Fruit fly (Drosophila melanogaster) whole organism, embryonic: ENCODE data around the gene CG32537.
A peak's percentile ranks its signal among the peaks of the same experiment; 100 is the strongest.

Experiments used
- ATbp ChIP-seq: fragments of 200-800 bp; sonication (Bioruptor generic); optimal IDR thresholded peaks from 2 replicates; lab custom pipeline; 2017; ENCODE audit warnings: missing biosample characterization, mild to moderate bottlenecking, missing genetic modification characterization, missing genetic modification reagents
- Aef1 ChIP-seq: fragments of 200-800 bp; sonication (Bioruptor generic); IDR thresholded peaks from 3 replicates; pipeline ENCODE4 v1.3.6; 2022; ENCODE audit warnings: missing biosample characterization, missing genetic modification characterization
- Asciz ChIP-seq: fragments of 200-800 bp; sonication (Bioruptor generic); optimal IDR thresholded peaks from 2 replicates; lab custom pipeline; 2017; ENCODE audit warnings: missing biosample characterization, mild to moderate bottlenecking, missing genetic modification characterization, missing genetic modification reagents
- Atf-2 ChIP-seq: fragments of 200-800 bp; sonication (Bioruptor generic); optimal IDR thresholded peaks from 2 replicates; lab custom pipeline; 2016; ENCODE audit warnings: missing biosample characterization, missing genetic modification characterization
- Awh ChIP-seq: fragments of 200-800 bp; sonication (Bioruptor generic); IDR thresholded peaks from 2 replicates; pipeline ENCODE4, ENCODE4 v1.3.6; 2022; ENCODE audit warnings: missing biosample characterization, missing genetic modification characterization
- BEAF-32 ChIP-seq: fragments of 200-800 bp; sonication (Bioruptor generic); optimal IDR thresholded peaks from 3 replicates; lab custom pipeline; 2017; ENCODE audit warnings: missing biosample characterization, missing genetic modification characterization, mild to moderate bottlenecking, moderate library complexity, missing genetic modification reagents
- CG10267 ChIP-seq: fragments of 200-800 bp; sonication (Bioruptor generic); optimal IDR thresholded peaks from 2 replicates; lab custom pipeline; 2018; ENCODE audit warnings: missing biosample characterization, mild to moderate bottlenecking, missing genetic modification characterization, moderate library complexity
- CG10959 ChIP-seq: fragments of 200-800 bp; sonication (Bioruptor generic); IDR thresholded peaks from 2 replicates; pipeline ENCODE4 v1.3.6; 2022; ENCODE audit warnings: missing biosample characterization, missing genetic modification characterization
- CG12219 ChIP-seq: fragments of 200-800 bp; sonication (Bioruptor generic); optimal IDR thresholded peaks from 3 replicates; lab custom pipeline; 2018; ENCODE audit warnings: missing biosample characterization, mild to moderate bottlenecking, missing genetic modification characterization
- CG13296 ChIP-seq: fragments of 200-800 bp; sonication (Bioruptor generic); optimal IDR thresholded peaks from 3 replicates; lab custom pipeline; 2018; ENCODE audit warnings: missing biosample characterization, mild to moderate bottlenecking, missing genetic modification characterization
- CG14014 ChIP-seq: fragments of 200-800 bp; sonication (Bioruptor generic); IDR thresholded peaks from 2 replicates; pipeline ENCODE4 v1.3.6; 2022; ENCODE audit warnings: missing biosample characterization, missing genetic modification characterization
- CG14710 ChIP-seq: fragments of 200-800 bp; sonication (Bioruptor generic); optimal IDR thresholded peaks from 3 replicates; lab custom pipeline; 2019; ENCODE audit warnings: missing biosample characterization, mild to moderate bottlenecking, missing genetic modification characterization, moderate library complexity
- CG1529 ChIP-seq: fragments of 200-800 bp; sonication (Bioruptor generic); optimal IDR thresholded peaks from 3 replicates; lab custom pipeline; 2018; ENCODE audit warnings: missing biosample characterization, missing genetic modification characterization
- CG15696 ChIP-seq: fragments of 200-800 bp; sonication (Bioruptor generic); optimal IDR thresholded peaks from 2 replicates; lab custom pipeline; 2019; ENCODE audit warnings: missing biosample characterization, mild to moderate bottlenecking, missing genetic modification characterization, moderate library complexity
- CG16779 ChIP-seq: fragments of 200-800 bp; sonication (Bioruptor generic); IDR thresholded peaks from 2 replicates; pipeline ENCODE4 v1.3.6; 2022; ENCODE audit warnings: missing biosample characterization, missing genetic modification characterization
- CG2202 ChIP-seq: fragments of 200-800 bp; sonication (Bioruptor generic); optimal IDR thresholded peaks from 2 replicates; lab custom pipeline; 2018; ENCODE audit warnings: missing biosample characterization, mild to moderate bottlenecking, missing genetic modification characterization
- CG2712 ChIP-seq: fragments of 200-800 bp; optimal IDR thresholded peaks from 3 replicates; lab custom pipeline; 2019; ENCODE audit warnings: missing biosample characterization, mild to moderate bottlenecking, missing genetic modification characterization, moderate library complexity
- CG31388 ChIP-seq: fragments of 200-800 bp; sonication (Bioruptor generic); optimal IDR thresholded peaks from 2 replicates; lab custom pipeline; 2016; ENCODE audit warnings: missing biosample characterization, missing genetic modification characterization
- CG33213 ChIP-seq: fragments of 200-800 bp; sonication (Bioruptor generic); optimal IDR thresholded peaks from 3 replicates; lab custom pipeline; 2016; ENCODE audit warnings: missing biosample characterization, missing genetic modification characterization
- CG3407 ChIP-seq: fragments of 200-800 bp; sonication (Bioruptor generic); optimal IDR thresholded peaks from 2 replicates; lab custom pipeline; 2018; ENCODE audit warnings: missing biosample characterization, mild to moderate bottlenecking, missing genetic modification characterization
- CG34422 ChIP-seq: fragments of 200-800 bp; sonication (Bioruptor generic); IDR thresholded peaks from 3 replicates; pipeline ENCODE4 v1.3.6; 2022; ENCODE audit warnings: missing biosample characterization, missing genetic modification characterization
- CG3726 ChIP-seq: fragments of 200-800 bp; sonication (Bioruptor generic); IDR thresholded peaks from 3 replicates; pipeline ENCODE4, ENCODE4 v1.3.6; 2022; ENCODE audit warnings: missing biosample characterization, missing genetic modification characterization
- CG4617 ChIP-seq: fragments of 200-800 bp; sonication (Bioruptor generic); optimal IDR thresholded peaks from 3 replicates; lab custom pipeline; 2016; ENCODE audit warnings: missing biosample characterization, missing genetic modification characterization, borderline replicate concordance
- Hmr ChIP-seq: fragments of 200-800 bp; sonication (Bioruptor generic); optimal IDR thresholded peaks from 3 replicates; lab custom pipeline; 2017; ENCODE audit warnings: mild to moderate bottlenecking, missing biosample characterization, missing genetic modification reagents, missing genetic modification characterization
- Hr78 ChIP-seq, 2 experiments: fragments of 200-800 bp in 1 of 2; fragments of >200 bp in 1 of 2; sonication (Bioruptor generic) in 1 of 2; optimal IDR thresholded peaks; 2 replicates each; lab custom pipeline; 2017 to 2019; ENCODE audit warnings: missing biosample characterization in 2 of 2, missing genetic modification characterization in 2 of 2, mild to moderate bottlenecking in 1 of 2, moderate library complexity in 1 of 2
- NC2β ChIP-seq: fragments of 200-800 bp; sonication (Bioruptor generic); optimal IDR thresholded peaks from 2 replicates; lab custom pipeline; 2016; ENCODE audit warnings: missing biosample characterization, missing genetic modification characterization
- Oli ChIP-seq: fragments of 200-800 bp; sonication (Bioruptor generic); optimal IDR thresholded peaks from 2 replicates; lab custom pipeline; 2018; ENCODE audit warnings: missing biosample characterization, mild to moderate bottlenecking, missing genetic modification characterization, moderate library complexity
- PHDP ChIP-seq: fragments of 200-800 bp; sonication (Bioruptor generic); optimal IDR thresholded peaks from 3 replicates; lab custom pipeline; 2018; ENCODE audit warnings: missing biosample characterization, mild to moderate bottlenecking, missing genetic modification characterization, moderate library complexity
- Sry-β ChIP-seq: fragments of 200-800 bp; sonication (Bioruptor generic); optimal IDR thresholded peaks from 2 replicates; lab custom pipeline; 2018; ENCODE audit warnings: missing biosample characterization, mild to moderate bottlenecking, missing genetic modification characterization, moderate library complexity
- Xrp1 ChIP-seq: fragments of 200-800 bp; sonication (Bioruptor generic); IDR thresholded peaks from 2 replicates; pipeline ENCODE4 v1.3.6; 2022; ENCODE audit warnings: missing biosample characterization, missing genetic modification characterization
- ab ChIP-seq: fragments of 200-800 bp; sonication (Bioruptor generic); optimal IDR thresholded peaks from 2 replicates; lab custom pipeline; 2016; ENCODE audit warnings: missing biosample characterization, missing genetic modification characterization
- abd-A ChIP-seq: fragments of 200-800 bp; sonication (Bioruptor generic); optimal IDR thresholded peaks from 3 replicates; lab custom pipeline; 2019; ENCODE audit warnings: missing biosample characterization, mild to moderate bottlenecking, missing genetic modification characterization, moderate library complexity
- ara ChIP-seq: fragments of 200-800 bp; sonication (Bioruptor generic); IDR thresholded peaks from 2 replicates; pipeline ENCODE4 v1.3.6; 2022; ENCODE audit warnings: missing biosample characterization, missing genetic modification characterization
- ase ChIP-seq: fragments of 200-800 bp; sonication (Bioruptor generic); IDR thresholded peaks from 3 replicates; pipeline ENCODE4 v1.3.6; 2022; ENCODE audit warnings: missing biosample characterization, missing genetic modification characterization
- bsh ChIP-seq, 2 experiments: fragments of 200-800 bp; sonication (Bioruptor generic); optimal IDR thresholded peaks; 2 replicates each; lab custom pipeline; 2017 to 2018; ENCODE audit warnings: mild to moderate bottlenecking in 2 of 2, missing biosample characterization in 2 of 2, missing genetic modification characterization in 2 of 2, moderate library complexity in 1 of 2
- btn ChIP-seq: fragments of 200-800 bp; sonication (Bioruptor generic); optimal IDR thresholded peaks from 2 replicates; lab custom pipeline; 2016; ENCODE audit warnings: missing biosample characterization, missing genetic modification characterization
- cwo ChIP-seq: fragments of 200-800 bp; sonication (Bioruptor generic); optimal IDR thresholded peaks from 3 replicates; lab custom pipeline; 2017; ENCODE audit warnings: missing biosample characterization, missing genetic modification characterization, mild to moderate bottlenecking, moderate library complexity, missing genetic modification reagents
- dmrt11E ChIP-seq: fragments of 200-800 bp; sonication (Bioruptor generic); optimal IDR thresholded peaks from 3 replicates; lab custom pipeline; 2018; ENCODE audit warnings: missing biosample characterization, mild to moderate bottlenecking, missing genetic modification characterization, moderate library complexity
- dpn ChIP-seq, 2 experiments: fragments of 200-800 bp; sonication (Bioruptor generic); optimal IDR thresholded peaks; 3 replicates each; lab custom pipeline; 2016; ENCODE audit warnings: missing biosample characterization in 2 of 2, missing genetic modification characterization in 2 of 2
- gsb ChIP-seq: fragments of 200-800 bp; sonication (Bioruptor generic); IDR thresholded peaks from 2 replicates; pipeline ENCODE4 v1.3.6; 2022; ENCODE audit warnings: missing biosample characterization, missing genetic modification characterization
- kay ChIP-seq: fragments of 200-800 bp; sonication (Bioruptor generic); optimal IDR thresholded peaks from 2 replicates; lab custom pipeline; 2016; ENCODE audit warnings: missing biosample characterization, missing genetic modification characterization
- knrl ChIP-seq: fragments of 200-800 bp; sonication (Bioruptor generic); IDR thresholded peaks from 3 replicates; pipeline ENCODE4 v1.3.6; 2022; ENCODE audit warnings: missing biosample characterization, missing genetic modification characterization; ENCODE audit not compliant: partially characterized antibody
- lilli ChIP-seq: fragments of 200-800 bp; sonication (Bioruptor generic); optimal IDR thresholded peaks from 3 replicates; lab custom pipeline; 2016; ENCODE audit warnings: missing biosample characterization, missing genetic modification characterization
- lola ChIP-seq, 3 experiments: fragments of >200 bp in 2 of 3; fragments of 200-800 bp in 1 of 3; sonication (Bioruptor generic) in 1 of 3; optimal IDR thresholded peaks; 2 replicates each; lab custom pipeline; 2017 to 2019; ENCODE audit warnings: missing biosample characterization in 3 of 3, missing genetic modification characterization in 3 of 3, mild to moderate bottlenecking in 1 of 3, moderate library complexity in 1 of 3
- pros ChIP-seq: fragments of 200-800 bp; sonication (Bioruptor generic); optimal IDR thresholded peaks from 3 replicates; lab custom pipeline; 2019; ENCODE audit warnings: missing biosample characterization, mild to moderate bottlenecking, missing genetic modification characterization, moderate library complexity
- ranshi ChIP-seq: fragments of 200-800 bp; sonication (Bioruptor generic); IDR thresholded peaks from 2 replicates; pipeline ENCODE4 v1.3.6; 2022; ENCODE audit warnings: missing biosample characterization, missing genetic modification characterization
- sens-2 ChIP-seq: fragments of 200-800 bp; sonication (Bioruptor generic); IDR thresholded peaks from 2 replicates; pipeline ENCODE4 v1.3.6; 2022; ENCODE audit warnings: missing biosample characterization, missing genetic modification characterization
- twi ChIP-seq: fragments of 200-800 bp; optimal IDR thresholded peaks from 2 replicates; lab custom pipeline; 2019; ENCODE audit warnings: missing biosample characterization, mild to moderate bottlenecking, missing genetic modification characterization, moderate library complexity
- wor ChIP-seq: fragments of 200-800 bp; sonication (Bioruptor generic); IDR thresholded peaks from 2 replicates; pipeline ENCODE4 v1.3.6; 2022; ENCODE audit warnings: missing biosample characterization, missing genetic modification characterization

The CG32537 gene

DNA sequence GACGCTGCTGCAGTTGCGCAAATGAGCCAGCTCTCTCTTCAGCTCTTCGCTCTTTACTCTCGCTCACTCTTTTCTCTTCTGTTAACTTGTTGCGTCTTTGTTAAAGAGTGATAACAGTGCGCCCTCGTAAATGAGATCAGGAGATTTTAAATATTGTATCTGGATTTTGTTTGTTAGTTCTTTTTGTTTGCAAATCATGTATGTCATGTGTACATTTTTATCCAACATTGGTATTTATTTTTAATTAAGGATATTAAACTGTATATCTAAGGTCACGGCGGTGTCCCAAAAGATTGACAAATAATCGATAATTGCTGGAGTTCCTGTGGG is 22.4 kb upstream of the CG32537 start (continued):
- TF ChIP-seq NC2β (GFP tag; lab: Kevin White, UChicago) (peak; percentile 14), ase (GFP tag; lab: Robert Waterston, UW) (peak; percentile 41; the same call in 2 of the 3 replicates), gsb (GFP tag; lab: Robert Waterston, UW) (0 out of 2 replicates have a peak, but pooled peaks have one; percentile 25), CG16779 (no peak), abd-A (tag; lab: Kevin White, UChicago) (no peak), kay (GFP tag; lab: Kevin White, UChicago) (no peak), bsh (GFP tag; optimal IDR thresholded peaks at IDR 0.05; lab: Kevin White, UChicago) (peak in 1 of 2 experiments; percentile 54), Hmr (peak; percentile 11), PHDP (tag; lab: Kevin White, UChicago) (peak; percentile 42), Aef1 (peak; percentile 37; the same call in 2 of the 3 replicates), CG2202 (peak; percentile 36), dmrt11E (peak; percentile 54), dpn (GFP tag; optimal IDR thresholded peaks at IDR 0.05; lab: Kevin White, UChicago) (peak in 1 of 2 experiments; percentile 10), wor (peak; percentile 28; the same call in 1 of the 2 replicates), CG13296 (GFP tag; lab: Kevin White, UChicago) (no peak), CG34422 (GFP tag; lab: Robert Waterston, UW) (peak; percentile 35; the same call in 2 of the 3 replicates), ab (no peak), Xrp1 (peak; percentile 74), cwo (GFP tag; lab: Kevin White, UChicago) (no peak), Oli (tag; lab: Kevin White, UChicago) (peak; percentile 60), pros (GFP tag; lab: Kevin White, UChicago) (no peak), CG31388 (GFP tag; lab: Kevin White, UChicago) (no peak), knrl (GFP tag; lab: Robert Waterston, UW) (no peak; the same call in 2 of the 3 replicates), Sry-β (GFP tag; lab: Kevin White, UChicago) (no peak), CG10959 (GFP tag; lab: Robert Waterston, UW) (peak; percentile 42; the same call in 1 of the 2 replicates), Awh (GFP tag; lab: Robert Waterston, UW) (peak; percentile 66), CG10267 (peak; percentile 29), CG2712 (tag; lab: Kevin White, UChicago) (peak; percentile 68), btn (GFP tag; lab: Kevin White, UChicago) (no peak), BEAF-32 (GFP tag; lab: Kevin White, UChicago) (no peak), CG3407 (GFP tag; lab: Kevin White, UChicago) (no peak), CG4617 (GFP tag; lab: Kevin White, UChicago) (no peak), sens-2 (GFP tag; lab: Robert Waterston, UW) (peak; percentile 24; the same call in 1 of the 2 replicates), CG1529 (peak; percentile 32), Asciz (GFP tag; lab: Kevin White, UChicago) (peak; percentile 30), twi (tag; lab: Kevin White, UChicago) (peak; percentile 5), CG33213 (GFP tag; lab: Kevin White, UChicago) (peak; percentile 16), ara (GFP tag; lab: Robert Waterston, UW) (peak; percentile 54), CG14710 (peak; percentile 33), CG3726 (GFP tag; lab: Robert Waterston, UW) (0 out of 3 replicates have a peak, but pooled peaks have one; percentile 30), CG12219 (peak; percentile 32), Hr78 (GFP tag; optimal IDR thresholded peaks at IDR 0.05; lab: Kevin White, UChicago) (no peak), Atf-2 (GFP tag; lab: Kevin White, UChicago) (no peak), lola (GFP tag; optimal IDR thresholded peaks at IDR 0.05; lab: Kevin White, UChicago) (peak in 1 of 3 experiments; percentile 2), CG15696 (peak; percentile 69), ranshi (GFP tag; lab: Robert Waterston, UW) (peak; percentile 50; the same call in 1 of the 2 replicates), lilli (GFP tag; lab: Kevin White, UChicago) (peak; percentile 50), CG14014 (GFP tag; lab: Robert Waterston, UW) (peak; percentile 49; the same call in 1 of the 2 replicates), ATbp (peak; percentile 30)
